Fruit fly (Drosophila melanogaster): Measurements from ENCODE around the gene CG10859.

The CG10859 gene

DNA sequence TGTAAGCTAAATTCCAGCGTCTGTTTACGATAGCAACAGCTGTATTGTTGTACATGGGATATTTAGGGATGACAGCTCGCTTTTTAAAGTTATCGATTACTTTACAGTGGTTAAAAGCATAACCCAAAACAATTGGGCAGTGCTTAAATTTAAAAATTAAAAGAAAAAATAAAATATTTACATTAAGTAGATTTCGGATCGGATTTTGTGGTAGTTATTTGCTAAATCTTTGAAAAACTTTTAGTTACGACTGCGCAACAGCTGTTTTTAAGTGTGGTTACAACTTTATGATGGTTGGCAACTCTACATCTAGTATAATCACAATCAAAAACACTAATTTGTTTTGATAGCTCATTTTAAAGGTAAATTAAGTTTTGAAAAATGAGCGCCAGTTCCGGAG, 11.2 kb downstream of the CG10859 start, which contains the start of the genes Ing5 and CG7099 (continued):
- TF ChIP-seq pum (GFP tag; optimal IDR thresholded peaks at IDR 0.05) (peak; percentile 89), CG3726 (GFP tag; IDR thresholded peaks at IDR 0.05) (peak; percentile 94), gcm (GFP tag; optimal IDR thresholded peaks at IDR 0.05) (peak; percentile 93), pros (GFP tag; optimal IDR thresholded peaks at IDR 0.05) (no peak), CG10565 (GFP tag; optimal IDR thresholded peaks at IDR 0.05) (peak; percentile 61), br (optimal IDR thresholded peaks at IDR 0.05) (no peak), CG7786 (GFP tag; optimal IDR thresholded peaks at IDR 0.05) (peak; percentile 86), Lhr (GFP tag; optimal IDR thresholded peaks at IDR 0.05) (peak; percentile 88), gsb-n (tag; optimal IDR thresholded peaks at IDR 0.05) (peak; percentile 94), NK7.1 (GFP tag; optimal IDR thresholded peaks at IDR 0.05) (peak; percentile 59), CG34422 (GFP tag; IDR thresholded peaks at IDR 0.05) (peak; percentile 98), Asciz (GFP tag; optimal IDR thresholded peaks at IDR 0.05) (peak; percentile 90), CG1603 (tag; optimal IDR thresholded peaks at IDR 0.05) (peak; percentile 65), CG9876 (GFP tag; optimal IDR thresholded peaks at IDR 0.05) (peak; percentile 75), PHDP (tag; optimal IDR thresholded peaks at IDR 0.05) (peak; percentile 96), nom (GFP tag; optimal IDR thresholded peaks at IDR 0.05) (peak; percentile 82), seq (GFP tag; IDR thresholded peaks at IDR 0.05) (peak; percentile 92), CG7556 (GFP tag; optimal IDR thresholded peaks at IDR 0.05) (peak; percentile 92), Jarid2 (GFP tag; optimal IDR thresholded peaks at IDR 0.05) (no peak), sqz (GFP tag; optimal IDR thresholded peaks at IDR 0.05) (no peak), Ets97D (GFP tag; optimal IDR thresholded peaks at IDR 0.05) (peak; percentile 86), CG6813 (GFP tag; optimal IDR thresholded peaks at IDR 0.05) (peak; percentile 88), toy (GFP tag; IDR thresholded peaks at IDR 0.05) (peak; percentile 87), CG18764 (GFP tag; optimal IDR thresholded peaks at IDR 0.05) (peak; percentile 96), CG7357 (GFP tag; IDR thresholded peaks at IDR 0.05) (peak; percentile 89), H15 (GFP tag; IDR thresholded peaks at IDR 0.05) (peak; percentile 97), pita (GFP tag; optimal IDR thresholded peaks at IDR 0.05) (no peak), maf-S (GFP tag; optimal IDR thresholded peaks at IDR 0.05) (peak; percentile 91), Deaf1 (tag; optimal IDR thresholded peaks at IDR 0.05) (no peak), CG2116 (GFP tag; optimal IDR thresholded peaks at IDR 0.05) (peak; percentile 89), lbe (GFP tag; optimal IDR thresholded peaks at IDR 0.05) (peak; percentile 95), ERR (GFP tag; optimal IDR thresholded peaks at IDR 0.05) (peak; percentile 78), Sox100B (GFP tag; optimal IDR thresholded peaks at IDR 0.05) (peak; percentile 92), CG9727 (GFP tag; optimal IDR thresholded peaks at IDR 0.05) (peak; percentile 96), CG12391 (tag; optimal IDR thresholded peaks at IDR 0.05) (peak; percentile 98), CG16815 (GFP tag; optimal IDR thresholded peaks at IDR 0.05) (peak; percentile 95), Rfx (GFP tag; IDR thresholded peaks at IDR 0.05) (peak; percentile 98), Sin3A (optimal IDR thresholded peaks at IDR 0.05) (no peak), ap (GFP tag; IDR thresholded peaks at IDR 0.05) (peak; percentile 92), CG6683 (GFP tag; optimal IDR thresholded peaks at IDR 0.05) (peak; percentile 85), slbo (GFP tag; IDR thresholded peaks at IDR 0.05) (peak; percentile 99), pnt (GFP tag; optimal IDR thresholded peaks at IDR 0.05) (peak; percentile 89), CG10979 (tag; optimal IDR thresholded peaks at IDR 0.05) (peak; percentile 94), shn (GFP tag; optimal IDR thresholded peaks at IDR 0.05) (peak; percentile 84), trh (GFP tag; optimal IDR thresholded peaks at IDR 0.05) (peak; percentile 92), hbn (GFP tag; IDR thresholded peaks at IDR 0.05; ENCODE audit: partially characterized antibody) (peak; percentile 52; the same call in 1 of the 2 replicates), row (GFP tag; IDR thresholded peaks at IDR 0.05) (peak; percentile 99), hb (GFP tag; IDR thresholded peaks at IDR 0.05; ENCODE audit: partially characterized antibody) (peak; percentile 76; the same call in 2 of the 3 replicates), kni (GFP tag; optimal IDR thresholded peaks at IDR 0.05) (no peak), HLHmδ (GFP tag; optimal IDR thresholded peaks at IDR 0.05) (no peak), CG3838 (GFP tag; optimal IDR thresholded peaks at IDR 0.05) (peak; percentile 87)

All from whole organism, embryonic.